Worm (Caenorhabditis elegans): ENCODE data around the gene Y41E3.18.

Gene Y41E3.18

ce11 chrIV:15042159-15042936, 23.2 kb downstream of the Y41E3.18 start:
- TF ChIP-seq K12H6.12 (tag; optimal IDR thresholded peaks at IDR 0.05), result no peak
- TF ChIP-seq egrh-3 (GFP tag; IDR thresholded peaks at IDR 0.05), result peak; percentile 20; the same call in 1 of the 2 replicates
- no peak for TF ChIP-seq B0261.1 (tag; optimal IDR thresholded peaks at IDR 0.05)
- peak; percentile 92 for TF ChIP-seq attf-6 (GFP tag; IDR thresholded peaks at IDR 0.05)
- TF ChIP-seq F49E8.2 (tag; optimal IDR thresholded peaks at IDR 0.05; ENCODE audit: insufficient read depth), result peak; percentile 77
- TF ChIP-seq nfyb-1 (GFP tag; IDR thresholded peaks at IDR 0.05), result peak; percentile 72
- peak; percentile 49 for TF ChIP-seq F33H1.4 (GFP tag; IDR thresholded peaks at IDR 0.05)
- TF ChIP-seq C17E4.6 (GFP tag; IDR thresholded peaks at IDR 0.05), result no peak
- no peak for TF ChIP-seq nhr-90 (tag; optimal IDR thresholded peaks at IDR 0.05)
- TF ChIP-seq pbrm-1 (GFP tag; IDR thresholded peaks at IDR 0.05), result peak; percentile 40; the same call in 1 of the 2 replicates
- TF ChIP-seq ztf-18 (tag; optimal IDR thresholded peaks at IDR 0.05), result peak; percentile 76
- 0 out of 2 replicates have a peak, but pooled peaks have one; percentile 44 for TF ChIP-seq ceh-58 (GFP tag; IDR thresholded peaks at IDR 0.05)
- TF ChIP-seq tbp1 (GFP tag; optimal IDR thresholded peaks at IDR 0.05), result peak; percentile 56
- TF ChIP-seq C06A6.2 (GFP tag; conservative IDR thresholded peaks at IDR 0.05), result no peak
- no peak for TF ChIP-seq lin-35 (GFP tag; optimal IDR thresholded peaks at IDR 0.05)
- peak; percentile 29 for TF ChIP-seq athp-1 (tag; optimal IDR thresholded peaks at IDR 0.05)
- TF ChIP-seq ztf-3 (GFP tag; optimal IDR thresholded peaks at IDR 0.05), result no peak
- 0 out of 2 replicates have a peak, but pooled peaks have one; percentile 40 for TF ChIP-seq Y56A3A.18 (GFP tag; IDR thresholded peaks at IDR 0.05)
- peak; percentile 50; the same call in 1 of the 2 replicates for TF ChIP-seq Y79H2A.3 (GFP tag; conservative IDR thresholded peaks at IDR 0.05)
- no peak for TF ChIP-seq B0019.2 (GFP tag; conservative IDR thresholded peaks at IDR 0.05)
- peak; percentile 68 for TF ChIP-seq snpc-4 (GFP tag; optimal IDR thresholded peaks at IDR 0.05)
- peak in 3 of 4 experiments; percentile 58 to 91 (median 80) for TF ChIP-seq snpc-4 (tag; optimal IDR thresholded peaks at IDR 0.05)
- no peak for TF ChIP-seq lag-1 (GFP tag; IDR thresholded peaks at IDR 0.05)
- TF ChIP-seq egl-18 (GFP tag; IDR thresholded peaks at IDR 0.05), result no peak
- no peak for TF ChIP-seq ama-1 (optimal IDR thresholded peaks at IDR 0.05)
- peak in 1 of 2 experiments; percentile 45 for TF ChIP-seq ama-1 (GFP tag; optimal IDR thresholded peaks at IDR 0.05)
- TF ChIP-seq hlh-26 (GFP tag; conservative IDR thresholded peaks at IDR 0.05), result 0 out of 2 replicates have a peak, but pooled peaks have one; percentile 30
- TF ChIP-seq Y53G8AR.9 (GFP tag; conservative IDR thresholded peaks at IDR 0.05), result 0 out of 2 replicates have a peak, but pooled peaks have one; percentile 65
- no peak for TF ChIP-seq aptf-2 (GFP tag; conservative IDR thresholded peaks at IDR 0.05)
- TF ChIP-seq madf-6 (GFP tag; IDR thresholded peaks at IDR 0.05), result peak; percentile 22; the same call in 1 of the 2 replicates
- no peak for TF ChIP-seq snpc-1.1 (tag; optimal IDR thresholded peaks at IDR 0.05; ENCODE audit: insufficient read depth)
- TF ChIP-seq D2030.7 (GFP tag; IDR thresholded peaks at IDR 0.05), result peak; percentile 59; the same call in 1 of the 2 replicates
- TF ChIP-seq hmg-1.2 (GFP tag; IDR thresholded peaks at IDR 0.05), result peak; percentile 41
- TF ChIP-seq ceh-100 (GFP tag; IDR thresholded peaks at IDR 0.05), result 0 out of 2 replicates have a peak, but pooled peaks have one; percentile 29
- peak; percentile 68 for TF ChIP-seq zfh-2 (GFP tag; conservative IDR thresholded peaks at IDR 0.05)
- no peak for TF ChIP-seq nhr-179 (tag; optimal IDR thresholded peaks at IDR 0.05)
- TF ChIP-seq F37B4.10 (GFP tag; IDR thresholded peaks at IDR 0.05), result 0 out of 2 replicates have a peak, but pooled peaks have one; percentile 75
- TF ChIP-seq lin-26 (GFP tag; IDR thresholded peaks at IDR 0.05), result peak; percentile 67
- TF ChIP-seq ztf-28 (GFP tag; IDR thresholded peaks at IDR 0.05), result 0 out of 2 replicates have a peak, but pooled peaks have one; percentile 69
- TF ChIP-seq F57C9.4 (tag; optimal IDR thresholded peaks at IDR 0.05), result no peak
- no peak for TF ChIP-seq ceh-40 (GFP tag; IDR thresholded peaks at IDR 0.05)
- peak; percentile 72; the same call in 1 of the 2 replicates for TF ChIP-seq cebp-2 (GFP tag; IDR thresholded peaks at IDR 0.05)
- no peak for TF ChIP-seq efl-1 (GFP tag; optimal IDR thresholded peaks at IDR 0.05)
- no peak for TF ChIP-seq cebp-1 (GFP tag; IDR thresholded peaks at IDR 0.05)
- peak; percentile 44 for TF ChIP-seq cebp-1 (tag; optimal IDR thresholded peaks at IDR 0.05)
- peak; percentile 83; the same call in 1 of the 2 replicates for TF ChIP-seq B0336.3 (GFP tag; IDR thresholded peaks at IDR 0.05)
- no peak for TF ChIP-seq ceh-79 (tag; optimal IDR thresholded peaks at IDR 0.05)

Measured in whole organism, young adult.